Worm (Caenorhabditis elegans): ENCODE data around the gene npa-1.
"Not testable (repeated sequence)": the region's sequence is repeated elsewhere in the genome, so short reads cannot be mapped to it uniquely, and the experiment has no call there.

The npa-1 gene

DNA sequence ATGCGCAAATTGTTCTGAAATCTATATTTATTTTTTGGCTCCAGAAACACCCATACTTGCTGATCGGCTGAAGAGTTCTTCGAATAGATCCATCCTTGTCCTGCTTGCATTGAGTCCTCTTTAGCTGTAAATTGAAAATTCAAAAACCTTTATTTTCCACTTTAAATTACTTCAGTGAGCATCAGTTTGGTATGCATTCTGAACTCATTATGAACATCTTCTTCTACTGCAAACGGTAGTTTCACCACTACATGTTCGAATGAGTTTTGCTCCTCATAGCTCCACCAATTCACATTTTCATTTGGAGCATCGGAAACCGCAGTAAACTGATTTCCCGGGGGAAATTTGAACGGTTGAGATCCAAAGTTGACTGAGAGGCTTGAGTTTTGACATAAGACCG, 25.4 kb upstream of the npa-1 start:
- TF ChIP-seq R02D3.7 (tag; optimal IDR thresholded peaks at IDR 0.05) = no peak
- TF ChIP-seq ztf-4 (tag; optimal IDR thresholded peaks at IDR 0.05) = no peak
- TF ChIP-seq elt-1 (tag; optimal IDR thresholded peaks at IDR 0.05) = no peak
- TF ChIP-seq lsy-2 (tag; optimal IDR thresholded peaks at IDR 0.05) = no peak
- no peak for TF ChIP-seq nhr-21 (tag; optimal IDR thresholded peaks at IDR 0.05)
- TF ChIP-seq blmp-1 (tag; optimal IDR thresholded peaks at IDR 0.05; ENCODE audit: insufficient read depth) = no peak
- TF ChIP-seq alr-1 (tag; optimal IDR thresholded peaks at IDR 0.05) = no peak
- no peak for TF ChIP-seq F13H6.1 (tag; optimal IDR thresholded peaks at IDR 0.05)
- no peak for TF ChIP-seq unc-39 (tag; optimal IDR thresholded peaks at IDR 0.05)
- TF ChIP-seq unc-55 (GFP tag; optimal IDR thresholded peaks at IDR 0.05) = no peak
- no peak for TF ChIP-seq lin-39 (tag; optimal IDR thresholded peaks at IDR 0.05)

ce11 chrV:7051133-7051765, 24.3 kb upstream of the npa-1 start, which contains the start of the genes tofu-2 and spig-1:
TSS of gene tofu-2 (minus strand) at chrV:7051248.
TSS of gene spig-1 (plus strand) at chrV:7051715.
- TF ChIP-seq lin-13 (GFP tag; optimal IDR thresholded peaks at IDR 0.05) (no peak), unc-62 (GFP tag; optimal IDR thresholded peaks at IDR 0.05) (no peak), ztf-4 (tag; optimal IDR thresholded peaks at IDR 0.05) (no peak), mbf-1 (tag; optimal IDR thresholded peaks at IDR 0.05) (no peak), lsy-2 (tag; optimal IDR thresholded peaks at IDR 0.05) (no peak), nhr-21 (tag; optimal IDR thresholded peaks at IDR 0.05) (no peak), elt-3 (tag; optimal IDR thresholded peaks at IDR 0.05) (no peak), aly-2 (tag; optimal IDR thresholded peaks at IDR 0.05) (no peak), R02D3.7 (tag; optimal IDR thresholded peaks at IDR 0.05) (no peak), elt-1 (tag; optimal IDR thresholded peaks at IDR 0.05) (no peak), unc-39 (tag; optimal IDR thresholded peaks at IDR 0.05) (no peak), snpc-4 (tag; optimal IDR thresholded peaks at IDR 0.05) (no peak), blmp-1 (tag; optimal IDR thresholded peaks at IDR 0.05; ENCODE audit: insufficient read depth) (no peak), egl-27 (tag; optimal IDR thresholded peaks at IDR 0.05) (no peak), C34F6.9 (tag; optimal IDR thresholded peaks at IDR 0.05) (no peak), nhr-237 (tag; optimal IDR thresholded peaks at IDR 0.05) (no peak), zag-1 (tag; optimal IDR thresholded peaks at IDR 0.05) (no peak)

DNA sequence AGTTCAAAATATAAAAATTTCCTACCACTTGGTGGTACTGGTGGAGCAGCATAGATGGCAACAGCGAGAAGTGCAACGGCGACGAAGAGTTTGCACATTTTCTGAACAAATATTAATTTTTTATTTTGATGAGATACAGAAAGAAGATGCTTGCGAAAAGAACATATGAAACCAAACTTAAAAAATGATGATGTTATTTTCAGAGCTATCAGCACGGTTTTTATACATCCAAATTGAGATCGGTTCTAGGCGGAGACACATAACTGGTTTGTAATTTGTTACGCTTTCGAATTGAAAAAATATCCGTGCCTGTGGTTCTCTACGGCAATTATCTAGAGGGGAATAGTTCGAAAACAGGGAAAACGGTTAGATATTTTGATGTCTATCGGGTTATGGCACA, 22.5 kb upstream of the npa-1 start, which contains the start of gene txt-17:
Gene txt-17 (minus strand): TSS at position 101 of the 400 bp plus-strand sequence.
- TF ChIP-seq unc-39 (tag; optimal IDR thresholded peaks at IDR 0.05) (no peak), ama-1 (optimal IDR thresholded peaks at IDR 0.05) (no peak), ztf-11 (tag; optimal IDR thresholded peaks at IDR 0.05) (no peak), mbf-1 (tag; optimal IDR thresholded peaks at IDR 0.05) (no peak), Y55F3AM.14 (GFP tag; optimal IDR thresholded peaks at IDR 0.05) (no peak), snpc-4 (tag; optimal IDR thresholded peaks at IDR 0.05) (no peak), nhr-21 (tag; optimal IDR thresholded peaks at IDR 0.05) (no peak), egl-27 (tag; optimal IDR thresholded peaks at IDR 0.05) (no peak), elt-1 (tag; optimal IDR thresholded peaks at IDR 0.05) (no peak), mab-5 (tag; optimal IDR thresholded peaks at IDR 0.05) (no peak)

ce11 chrV:7054598-7054997, 21.0 kb upstream of the npa-1 start, which contains the start of gene spig-8:
TSS of gene spig-8 (plus strand) at chrV:7054898.
- TF ChIP-seq lin-39 (tag; optimal IDR thresholded peaks at IDR 0.05) = no peak
- no peak for TF ChIP-seq elt-1 (tag; optimal IDR thresholded peaks at IDR 0.05)
- TF ChIP-seq snpc-4 (tag; optimal IDR thresholded peaks at IDR 0.05) = no peak
- no peak for TF ChIP-seq aly-2 (tag; optimal IDR thresholded peaks at IDR 0.05)
- TF ChIP-seq nhr-12 (tag; optimal IDR thresholded peaks at IDR 0.05) = no peak
- no peak for TF ChIP-seq Y55F3AM.14 (GFP tag; optimal IDR thresholded peaks at IDR 0.05)
- no peak for TF ChIP-seq nhr-10 (tag; optimal IDR thresholded peaks at IDR 0.05)
- TF ChIP-seq fos-1 (tag; optimal IDR thresholded peaks at IDR 0.05) = no peak
- no peak for TF ChIP-seq lsy-2 (tag; optimal IDR thresholded peaks at IDR 0.05)
- TF ChIP-seq mbf-1 (tag; optimal IDR thresholded peaks at IDR 0.05) = no peak
- no peak for TF ChIP-seq blmp-1 (tag; optimal IDR thresholded peaks at IDR 0.05; ENCODE audit: insufficient read depth)
- TF ChIP-seq skn-1 (tag; optimal IDR thresholded peaks at IDR 0.05) = no peak
- no peak for TF ChIP-seq unc-39 (tag; optimal IDR thresholded peaks at IDR 0.05)
- no peak for TF ChIP-seq C34F6.9 (tag; optimal IDR thresholded peaks at IDR 0.05)
- TF ChIP-seq nhr-23 (tag; optimal IDR thresholded peaks at IDR 0.05) = no peak
- no peak for TF ChIP-seq nhr-11 (tag; optimal IDR thresholded peaks at IDR 0.05)

ce11 chrV:7057795-7058194, 17.8 kb upstream of the npa-1 start, which contains the start of gene Y57E12AL.2:
TSS of gene Y57E12AL.2 (plus strand) at chrV:7058095.
- TF ChIP-seq ztf-1 (GFP tag; conservative IDR thresholded peaks at IDR 0.05); mab-5 (tag; optimal IDR thresholded peaks at IDR 0.05); sma-9 (GFP tag; optimal IDR thresholded peaks at IDR 0.05); sma-9 (tag; optimal IDR thresholded peaks at IDR 0.05): not testable (repeated sequence)
